Fruit fly (Drosophila melanogaster) Kc167 (cell line): ENCODE measurements around the gene CG43645.

Experiments used
- h ChIP-seq: fragments of >200 bp; optimal IDR thresholded peaks from 3 replicates; lab custom pipeline; 2018; ENCODE audit warnings: missing external identifiers
- psq ChIP-seq: fragments of >200 bp; optimal IDR thresholded peaks from 2 replicates; lab custom pipeline; 2017; ENCODE audit warnings: missing external identifiers

dm6 chr2L:17450505-17451415 is 34.8 kb upstream of the CG43645 start:
- TF ChIP-seq psq (lab: Kevin White, UChicago) (no peak), h (no peak)
